Fruit fly (Drosophila melanogaster) whole organism, embryonic: ENCODE data around the gene Gos28.
A peak's percentile ranks its signal among the peaks of the same experiment; 100 is the strongest.

Experiments
- Antp ChIP-seq: fragments of 200-800 bp; sonication (Bioruptor generic); optimal IDR thresholded peaks from 3 replicates; lab custom pipeline; 2016; ENCODE audit warnings: missing biosample characterization, missing genetic modification characterization
- C15 ChIP-seq: fragments of 200-800 bp; sonication (Bioruptor generic); IDR thresholded peaks from 3 replicates; pipeline ENCODE4 v1.3.6; 2022; ENCODE audit warnings: missing biosample characterization, missing genetic modification characterization
- CG10209 ChIP-seq: fragments of 200-800 bp; sonication (Bioruptor generic); optimal IDR thresholded peaks from 3 replicates; lab custom pipeline; 2017; ENCODE audit warnings: missing biosample characterization, mild to moderate bottlenecking, missing genetic modification characterization, missing genetic modification reagents
- CG10321 ChIP-seq: fragments of 200-800 bp; sonication (Bioruptor generic); IDR thresholded peaks from 2 replicates; pipeline ENCODE4 v1.3.6; 2022; ENCODE audit warnings: missing biosample characterization, missing genetic modification characterization
- CG12659 ChIP-seq: fragments of 200-800 bp; sonication (Bioruptor generic); optimal IDR thresholded peaks from 3 replicates; lab custom pipeline; 2017; ENCODE audit warnings: mild to moderate bottlenecking, missing biosample characterization, missing genetic modification reagents, missing genetic modification characterization
- CG12744 ChIP-seq: fragments of 200-800 bp; sonication (Bioruptor generic); optimal IDR thresholded peaks from 2 replicates; lab custom pipeline; 2016; ENCODE audit warnings: missing biosample characterization, missing genetic modification characterization
- CG13296 ChIP-seq: fragments of 200-800 bp; sonication (Bioruptor generic); optimal IDR thresholded peaks from 3 replicates; lab custom pipeline; 2018; ENCODE audit warnings: missing biosample characterization, mild to moderate bottlenecking, missing genetic modification characterization
- CG1602 ChIP-seq: fragments of 200-800 bp; sonication (Bioruptor generic); optimal IDR thresholded peaks from 3 replicates; lab custom pipeline; 2016; ENCODE audit warnings: missing biosample characterization, missing genetic modification characterization
- CG16779 ChIP-seq: fragments of 200-800 bp; sonication (Bioruptor generic); IDR thresholded peaks from 2 replicates; pipeline ENCODE4 v1.3.6; 2022; ENCODE audit warnings: missing biosample characterization, missing genetic modification characterization
- CG17385 ChIP-seq: fragments of 200-800 bp; sonication (Bioruptor generic); optimal IDR thresholded peaks from 3 replicates; lab custom pipeline; 2018; ENCODE audit warnings: missing biosample characterization, mild to moderate bottlenecking, missing genetic modification characterization
- CG2116 ChIP-seq: fragments of 200-800 bp; sonication (Bioruptor generic); optimal IDR thresholded peaks from 3 replicates; lab custom pipeline; 2018; ENCODE audit warnings: missing biosample characterization, mild to moderate bottlenecking, missing genetic modification characterization
- CG2202 ChIP-seq: fragments of 200-800 bp; sonication (Bioruptor generic); optimal IDR thresholded peaks from 2 replicates; lab custom pipeline; 2018; ENCODE audit warnings: missing biosample characterization, mild to moderate bottlenecking, missing genetic modification characterization
- CG3407 ChIP-seq: fragments of 200-800 bp; sonication (Bioruptor generic); optimal IDR thresholded peaks from 2 replicates; lab custom pipeline; 2018; ENCODE audit warnings: missing biosample characterization, mild to moderate bottlenecking, missing genetic modification characterization
- CG4854 ChIP-seq: fragments of 200-800 bp; sonication (Bioruptor generic); optimal IDR thresholded peaks from 2 replicates; lab custom pipeline; 2016; ENCODE audit warnings: missing biosample characterization, missing genetic modification characterization, inconsistent platforms
- CG6254 ChIP-seq: fragments of 200-800 bp; sonication (Bioruptor generic); optimal IDR thresholded peaks from 3 replicates; lab custom pipeline; 2017; ENCODE audit warnings: mild to moderate bottlenecking, missing biosample characterization, missing genetic modification reagents, missing genetic modification characterization
- CG6791 ChIP-seq: fragments of 200-800 bp; sonication (Bioruptor generic); IDR thresholded peaks from 3 replicates; pipeline ENCODE4 v1.3.6; 2022; ENCODE audit warnings: missing biosample characterization, missing genetic modification characterization; ENCODE audit not compliant: partially characterized antibody
- CrebB ChIP-seq: fragments of 200-800 bp; sonication (Bioruptor generic); optimal IDR thresholded peaks from 3 replicates; lab custom pipeline; 2018; ENCODE audit warnings: missing biosample characterization, mild to moderate bottlenecking, missing genetic modification characterization
- GATAe ChIP-seq: fragments of 200-800 bp; sonication (Bioruptor generic); conservative IDR thresholded peaks from 2 replicates; pipeline ENCODE4 v1.3.6; 2022; ENCODE audit warnings: missing biosample characterization, missing genetic modification characterization
- Hr3 ChIP-seq: fragments of 200-800 bp; sonication (Bioruptor generic); optimal IDR thresholded peaks from 3 replicates; lab custom pipeline; 2016; ENCODE audit warnings: missing biosample characterization, missing genetic modification characterization
- Jarid2 ChIP-seq: fragments of 200-800 bp; sonication (Bioruptor generic); optimal IDR thresholded peaks from 3 replicates; lab custom pipeline; 2017; ENCODE audit warnings: mild to moderate bottlenecking, missing biosample characterization, missing genetic modification reagents, missing genetic modification characterization
- Lpt ChIP-seq: fragments of >200 bp; optimal IDR thresholded peaks from 2 replicates; lab custom pipeline; 2018; ENCODE audit warnings: missing biosample characterization, missing genetic modification characterization
- NFAT ChIP-seq: fragments of 200-800 bp; sonication (Bioruptor generic); IDR thresholded peaks from 2 replicates; pipeline ENCODE4 v1.3.6; 2022; ENCODE audit warnings: missing biosample characterization, missing genetic modification characterization
- Ptx1 ChIP-seq: fragments of 200-800 bp; sonication (Bioruptor generic); IDR thresholded peaks from 2 replicates; pipeline ENCODE4 v1.3.6; 2022; ENCODE audit warnings: missing biosample characterization, missing genetic modification characterization
- Sox100B ChIP-seq: fragments of 200-800 bp; sonication (Bioruptor generic); optimal IDR thresholded peaks from 3 replicates; lab custom pipeline; 2018; ENCODE audit warnings: missing biosample characterization, mild to moderate bottlenecking, missing genetic modification characterization
- Taf1 ChIP-seq: fragments of 200-800 bp; sonication (Bioruptor generic); IDR thresholded peaks from 2 replicates; pipeline ENCODE4 v1.3.6; 2022; ENCODE audit warnings: missing biosample characterization, missing genetic modification characterization
- Usf ChIP-seq: fragments of 200-800 bp; sonication (Bioruptor generic); optimal IDR thresholded peaks from 2 replicates; lab custom pipeline; 2017; ENCODE audit warnings: missing genotype, missing biosample characterization, missing genetic modification characterization
- abd-A ChIP-seq: fragments of 200-800 bp; sonication (Bioruptor generic); optimal IDR thresholded peaks from 3 replicates; lab custom pipeline; 2019; ENCODE audit warnings: missing biosample characterization, mild to moderate bottlenecking, missing genetic modification characterization, moderate library complexity
- az2 ChIP-seq: fragments of 200-800 bp; sonication (Bioruptor generic); optimal IDR thresholded peaks from 3 replicates; lab custom pipeline; 2016; ENCODE audit warnings: missing biosample characterization, missing genetic modification characterization
- bbx ChIP-seq: fragments of 200-800 bp; sonication (Bioruptor generic); IDR thresholded peaks from 2 replicates; pipeline ENCODE4 v1.3.6; 2022; ENCODE audit warnings: missing biosample characterization, missing genetic modification characterization; ENCODE audit not compliant: partially characterized antibody
- bowl ChIP-seq: fragments of 200-800 bp; sonication (Bioruptor generic); IDR thresholded peaks from 2 replicates; pipeline ENCODE4 v1.3.6; 2022; ENCODE audit warnings: missing biosample characterization, missing genetic modification characterization
- cato ChIP-seq: fragments of 200-800 bp; sonication (Bioruptor generic); optimal IDR thresholded peaks from 2 replicates; lab custom pipeline; 2016; ENCODE audit warnings: missing biosample characterization, missing genetic modification characterization, borderline replicate concordance
- crp ChIP-seq, 2 experiments: fragments of 200-800 bp; sonication (Bioruptor generic); optimal IDR thresholded peaks; 2 replicates in 1 of 2; 3 replicates in 1 of 2; lab custom pipeline; 2017; ENCODE audit warnings: missing biosample characterization in 2 of 2, missing genetic modification characterization in 2 of 2, mild to moderate bottlenecking in 1 of 2, moderate library complexity in 1 of 2
- fd3F ChIP-seq: fragments of 200-800 bp; sonication (Bioruptor generic); optimal IDR thresholded peaks from 2 replicates; lab custom pipeline; 2018; ENCODE audit warnings: missing biosample characterization, mild to moderate bottlenecking, missing genetic modification characterization, moderate library complexity
- gce ChIP-seq: fragments of 200-800 bp; sonication (Bioruptor generic); IDR thresholded peaks from 3 replicates; pipeline ENCODE4 v1.3.6; 2022; ENCODE audit warnings: missing biosample characterization, missing genetic modification characterization
- gcm ChIP-seq: fragments of 200-800 bp; sonication (Bioruptor generic); optimal IDR thresholded peaks from 2 replicates; lab custom pipeline; 2019; ENCODE audit warnings: missing biosample characterization, mild to moderate bottlenecking, missing genetic modification characterization, moderate library complexity
- gcm2 ChIP-seq: fragments of 200-800 bp; sonication (Bioruptor generic); optimal IDR thresholded peaks from 2 replicates; lab custom pipeline; 2016; ENCODE audit warnings: missing biosample characterization, missing genetic modification characterization
- gfzf ChIP-seq: fragments of 200-800 bp; sonication (Bioruptor generic); optimal IDR thresholded peaks from 2 replicates; lab custom pipeline; 2016; ENCODE audit warnings: missing biosample characterization, mild to moderate bottlenecking, missing genetic modification characterization, moderate library complexity
- grn ChIP-seq: fragments of 200-800 bp; sonication (Bioruptor generic); optimal IDR thresholded peaks from 3 replicates; lab custom pipeline; 2017; ENCODE audit warnings: missing biosample characterization, missing genetic modification characterization
- gsb-n ChIP-seq: fragments of 200-800 bp; sonication (Bioruptor generic); optimal IDR thresholded peaks from 3 replicates; lab custom pipeline; 2018; ENCODE audit warnings: missing biosample characterization, mild to moderate bottlenecking, missing genetic modification characterization
- h ChIP-seq: fragments of >200 bp; optimal IDR thresholded peaks from 2 replicates; lab custom pipeline; 2017
- her ChIP-seq: fragments of 200-800 bp; sonication (Bioruptor generic); optimal IDR thresholded peaks from 2 replicates; lab custom pipeline; 2016; ENCODE audit warnings: missing biosample characterization, missing genetic modification characterization
- ind ChIP-seq: fragments of 200-800 bp; sonication (Bioruptor generic); optimal IDR thresholded peaks from 3 replicates; lab custom pipeline; 2016; ENCODE audit warnings: missing biosample characterization, missing genetic modification characterization
- lilli ChIP-seq: fragments of 200-800 bp; sonication (Bioruptor generic); optimal IDR thresholded peaks from 3 replicates; lab custom pipeline; 2016; ENCODE audit warnings: missing biosample characterization, missing genetic modification characterization
- nerfin-2 ChIP-seq: fragments of 200-800 bp; sonication (Bioruptor generic); IDR thresholded peaks from 2 replicates; pipeline ENCODE4 v1.3.6; 2022; ENCODE audit warnings: missing biosample characterization, missing genetic modification characterization; ENCODE audit not compliant: partially characterized antibody
- pita ChIP-seq: fragments of 200-800 bp; sonication (Bioruptor generic); optimal IDR thresholded peaks from 2 replicates; lab custom pipeline; 2017; ENCODE audit warnings: missing biosample characterization, mild to moderate bottlenecking, missing genetic modification characterization
- psq ChIP-seq: fragments of 200-800 bp; sonication (Bioruptor generic); optimal IDR thresholded peaks from 2 replicates; lab custom pipeline; 2017; ENCODE audit warnings: missing biosample characterization, missing genetic modification characterization
- slp2 ChIP-seq: fragments of 200-800 bp; sonication (Bioruptor generic); optimal IDR thresholded peaks from 2 replicates; lab custom pipeline; 2016; ENCODE audit warnings: missing biosample characterization, missing genetic modification characterization
- tgo ChIP-seq: fragments of 200-800 bp; sonication (Bioruptor generic); IDR thresholded peaks from 3 replicates; pipeline ENCODE4 v1.3.6; 2022; ENCODE audit warnings: missing biosample characterization, missing genetic modification characterization
- vnd ChIP-seq: fragments of 200-800 bp; sonication (Bioruptor generic); IDR thresholded peaks from 3 replicates; pipeline ENCODE4 v1.3.6; 2022; ENCODE audit warnings: missing biosample characterization, missing genetic modification characterization; ENCODE audit not compliant: partially characterized antibody
- zfh2 ChIP-seq: fragments of 200-800 bp; sonication (Bioruptor generic); optimal IDR thresholded peaks from 2 replicates; lab custom pipeline; 2016; ENCODE audit warnings: missing biosample characterization, missing genetic modification characterization

The Gos28 gene

dm6 chr3R:18658945-18659642 lies 4.4 kb upstream of the Gos28 start, which contains the start of the genes CG31224 and CstF64 (continued):
- TF ChIP-seq CG2116: peak; percentile 75
- no peak for TF ChIP-seq CG6791 (GFP tag; lab: Robert Waterston, UW)
- TF ChIP-seq h (lab: Kevin White, UChicago): no peak
- TF ChIP-seq Sox100B (GFP tag; lab: Kevin White, UChicago): no peak
- TF ChIP-seq psq (GFP tag; lab: Kevin White, UChicago): peak; percentile 40
- TF ChIP-seq CG4854: peak; percentile 85
- peak; percentile 83 for TF ChIP-seq az2 (GFP tag; lab: Kevin White, UChicago)
- peak in 1 of 2 experiments; percentile 63 for TF ChIP-seq crp (GFP tag; optimal IDR thresholded peaks at IDR 0.05; lab: Kevin White, UChicago)
- TF ChIP-seq CG10321 (GFP tag; lab: Robert Waterston, UW): no peak
- TF ChIP-seq CG2202: peak; percentile 67
- TF ChIP-seq CG16779 (GFP tag; lab: Robert Waterston, UW): no peak
- peak; percentile 26 for TF ChIP-seq CG6254
- no peak for TF ChIP-seq gsb-n (tag; lab: Kevin White, UChicago)
- TF ChIP-seq her (GFP tag; lab: Kevin White, UChicago): peak; percentile 71
- peak; percentile 88 for TF ChIP-seq ind
- TF ChIP-seq Ptx1 (GFP tag; lab: Robert Waterston, UW): peak; percentile 85
- TF ChIP-seq nerfin-2 (GFP tag; lab: Robert Waterston, UW): no peak
- TF ChIP-seq CG13296 (GFP tag; lab: Kevin White, UChicago): peak; percentile 72
- TF ChIP-seq CG1602 (GFP tag; lab: Kevin White, UChicago): peak; percentile 89
- peak; percentile 59 for TF ChIP-seq Usf
- TF ChIP-seq pita (GFP tag; lab: Kevin White, UChicago): no peak
- 0 out of 2 replicates have a peak, but pooled peaks have one; percentile 51 for TF ChIP-seq GATAe
- TF ChIP-seq gfzf: peak; percentile 55
- TF ChIP-seq CG10209 (GFP tag; lab: Kevin White, UChicago): no peak
- TF ChIP-seq NFAT (GFP tag; lab: Robert Waterston, UW): peak; percentile 76
- TF ChIP-seq Jarid2 (GFP tag; lab: Kevin White, UChicago): no peak
- TF ChIP-seq gcm (GFP tag; lab: Kevin White, UChicago): peak; percentile 82
- TF ChIP-seq gce: 0 out of 3 replicates have a peak, but pooled peaks have one; percentile 49
- no peak for TF ChIP-seq CG3407 (GFP tag; lab: Kevin White, UChicago)
- TF ChIP-seq CG12744: peak; percentile 81
- no peak for TF ChIP-seq grn (GFP tag; lab: Kevin White, UChicago)
- peak; percentile 88 for TF ChIP-seq Hr3 (GFP tag; lab: Kevin White, UChicago)
- peak; percentile 79 for TF ChIP-seq slp2 (GFP tag; lab: Kevin White, UChicago)
- TF ChIP-seq zfh2: peak; percentile 90
- TF ChIP-seq vnd (GFP tag; lab: Robert Waterston, UW): no peak
- TF ChIP-seq Lpt (GFP tag; lab: Kevin White, UChicago): no peak
- TF ChIP-seq Antp: peak; percentile 88
- peak; percentile 98 for TF ChIP-seq CG17385 (GFP tag; lab: Kevin White, UChicago)
- peak; percentile 90 for TF ChIP-seq CG12659 (GFP tag; lab: Kevin White, UChicago)
- TF ChIP-seq bowl (GFP tag; lab: Robert Waterston, UW): no peak
- TF ChIP-seq lilli: peak; percentile 92
- TF ChIP-seq tgo: peak; percentile 84
- no peak for TF ChIP-seq bbx (GFP tag; lab: Robert Waterston, UW)
- peak; percentile 78 for TF ChIP-seq cato (GFP tag; lab: Kevin White, UChicago)
- peak; percentile 43; the same call in 1 of the 3 replicates for TF ChIP-seq C15 (GFP tag; lab: Robert Waterston, UW)
- TF ChIP-seq Taf1 (GFP tag; lab: Robert Waterston, UW): peak; percentile 54; the same call in 1 of the 2 replicates
- peak; percentile 38 for TF ChIP-seq CrebB (tag; lab: Kevin White, UChicago)
- no peak for TF ChIP-seq abd-A
- TF ChIP-seq gcm2 (GFP tag; lab: Kevin White, UChicago): peak; percentile 63
- TF ChIP-seq fd3F (GFP tag; lab: Kevin White, UChicago): peak; percentile 71
